Fruit fly (Drosophila melanogaster) whole organism, embryonic: ENCODE measurements around the gene siz.

Source experiments
- Abd-B ChIP-seq: fragments of 200-800 bp; sonication (Bioruptor generic); optimal IDR thresholded peaks from 2 replicates; lab custom pipeline; 2018; ENCODE audit warnings: missing biosample characterization, mild to moderate bottlenecking, missing genetic modification characterization, moderate library complexity
- CG10321 ChIP-seq: fragments of 200-800 bp; sonication (Bioruptor generic); IDR thresholded peaks from 2 replicates; pipeline ENCODE4 v1.3.6; 2022; ENCODE audit warnings: missing biosample characterization, missing genetic modification characterization
- CG10431 ChIP-seq: fragments of 200-800 bp; sonication (Bioruptor generic); optimal IDR thresholded peaks from 3 replicates; lab custom pipeline; 2018; ENCODE audit warnings: missing biosample characterization, mild to moderate bottlenecking, missing genetic modification characterization
- CG10654 ChIP-seq: fragments of 200-800 bp; sonication (Bioruptor generic); optimal IDR thresholded peaks from 2 replicates; lab custom pipeline; 2016; ENCODE audit warnings: missing biosample characterization, missing genetic modification characterization
- CG11398 ChIP-seq: fragments of 200-800 bp; sonication (Bioruptor generic); optimal IDR thresholded peaks from 2 replicates; lab custom pipeline; 2016; ENCODE audit warnings: missing biosample characterization, missing genetic modification characterization
- CG12659 ChIP-seq: fragments of 200-800 bp; sonication (Bioruptor generic); optimal IDR thresholded peaks from 3 replicates; lab custom pipeline; 2017; ENCODE audit warnings: mild to moderate bottlenecking, missing biosample characterization, missing genetic modification reagents, missing genetic modification characterization
- CG15073 ChIP-seq: fragments of 200-800 bp; sonication (Bioruptor generic); optimal IDR thresholded peaks from 2 replicates; lab custom pipeline; 2016; ENCODE audit warnings: missing biosample characterization, missing genetic modification characterization
- CG1529 ChIP-seq: fragments of 200-800 bp; sonication (Bioruptor generic); optimal IDR thresholded peaks from 3 replicates; lab custom pipeline; 2018; ENCODE audit warnings: missing biosample characterization, missing genetic modification characterization
- CG1792 ChIP-seq: fragments of 200-800 bp; sonication (Bioruptor generic); optimal IDR thresholded peaks from 2 replicates; lab custom pipeline; 2016; ENCODE audit warnings: missing biosample characterization, missing genetic modification characterization
- CG18619 ChIP-seq: fragments of 200-800 bp; sonication (Bioruptor generic); optimal IDR thresholded peaks from 3 replicates; lab custom pipeline; 2017; ENCODE audit warnings: missing biosample characterization, mild to moderate bottlenecking, missing genetic modification characterization
- CG31224 ChIP-seq: fragments of 200-800 bp; sonication (Bioruptor generic); IDR thresholded peaks from 2 replicates; pipeline ENCODE4 v1.3.6; 2022; ENCODE audit warnings: missing biosample characterization, missing genetic modification characterization
- CG32767 ChIP-seq: fragments of 200-800 bp; sonication (Bioruptor generic); IDR thresholded peaks from 2 replicates; pipeline ENCODE4 v1.3.6; 2022; ENCODE audit warnings: missing biosample characterization, missing genetic modification characterization
- CG34376 ChIP-seq: fragments of 200-800 bp; sonication (Bioruptor generic); optimal IDR thresholded peaks from 2 replicates; lab custom pipeline; 2018; ENCODE audit warnings: missing biosample characterization, mild to moderate bottlenecking, missing genetic modification characterization
- CG6791 ChIP-seq: fragments of 200-800 bp; sonication (Bioruptor generic); IDR thresholded peaks from 3 replicates; pipeline ENCODE4 v1.3.6; 2022; ENCODE audit warnings: missing biosample characterization, missing genetic modification characterization; ENCODE audit not compliant: partially characterized antibody
- CG7786 ChIP-seq: fragments of 200-800 bp; sonication (Bioruptor generic); optimal IDR thresholded peaks from 2 replicates; lab custom pipeline; 2016; ENCODE audit warnings: missing biosample characterization, missing genetic modification characterization
- CG8359 ChIP-seq: fragments of 200-800 bp; sonication (Bioruptor generic); optimal IDR thresholded peaks from 2 replicates; lab custom pipeline; 2017; ENCODE audit warnings: missing biosample characterization, mild to moderate bottlenecking, missing genetic modification characterization, borderline replicate concordance
- Dip2 ChIP-seq: fragments of 200-800 bp; sonication (Bioruptor generic); IDR thresholded peaks from 2 replicates; pipeline ENCODE4 v1.3.6; 2022; ENCODE audit warnings: missing biosample characterization, missing genetic modification characterization
- ERR ChIP-seq: fragments of 200-800 bp; sonication (Bioruptor generic); optimal IDR thresholded peaks from 2 replicates; lab custom pipeline; 2016; ENCODE audit warnings: missing biosample characterization, missing genetic modification characterization
- Elba2 ChIP-seq: fragments of 200-800 bp; sonication (Bioruptor generic); optimal IDR thresholded peaks from 3 replicates; lab custom pipeline; 2016; ENCODE audit warnings: missing biosample characterization, missing genetic modification characterization
- HLH3B ChIP-seq: fragments of 200-800 bp; sonication (Bioruptor generic); IDR thresholded peaks from 2 replicates; pipeline ENCODE4 v1.3.6; 2022; ENCODE audit warnings: missing biosample characterization, missing genetic modification characterization
- Hmx ChIP-seq: fragments of 200-800 bp; sonication (Bioruptor generic); optimal IDR thresholded peaks from 2 replicates; lab custom pipeline; 2016; ENCODE audit warnings: missing biosample characterization, missing genetic modification characterization
- Jarid2 ChIP-seq: fragments of 200-800 bp; sonication (Bioruptor generic); optimal IDR thresholded peaks from 3 replicates; lab custom pipeline; 2017; ENCODE audit warnings: mild to moderate bottlenecking, missing biosample characterization, missing genetic modification reagents, missing genetic modification characterization
- Meics ChIP-seq: fragments of 200-800 bp; sonication (Bioruptor generic); optimal IDR thresholded peaks from 2 replicates; lab custom pipeline; 2017; ENCODE audit warnings: missing biosample characterization, mild to moderate bottlenecking, missing genetic modification characterization
- Neu2 ChIP-seq: fragments of 200-800 bp; sonication (Bioruptor generic); optimal IDR thresholded peaks from 3 replicates; lab custom pipeline; 2016; ENCODE audit warnings: missing biosample characterization, missing genetic modification characterization, borderline replicate concordance
- Ptx1 ChIP-seq: fragments of 200-800 bp; sonication (Bioruptor generic); IDR thresholded peaks from 2 replicates; pipeline ENCODE4 v1.3.6; 2022; ENCODE audit warnings: missing biosample characterization, missing genetic modification characterization
- Ravus ChIP-seq: fragments of 200-800 bp; sonication (Bioruptor generic); IDR thresholded peaks from 2 replicates; pipeline ENCODE4 v1.3.6; 2022; ENCODE audit warnings: missing biosample characterization, missing genetic modification characterization
- Vsx1 ChIP-seq: fragments of 200-800 bp; sonication (Bioruptor generic); optimal IDR thresholded peaks from 2 replicates; lab custom pipeline; 2017; ENCODE audit warnings: missing biosample characterization, mild to moderate bottlenecking, missing genetic modification characterization, missing genetic modification reagents
- ap ChIP-seq: fragments of 200-800 bp; sonication (Bioruptor generic); IDR thresholded peaks from 2 replicates; pipeline ENCODE4 v1.3.6; 2022; ENCODE audit warnings: missing biosample characterization, missing genetic modification characterization
- cad ChIP-seq: fragments of >200 bp; optimal IDR thresholded peaks from 2 replicates; lab custom pipeline; 2017; ENCODE audit warnings: missing biosample characterization, missing genetic modification characterization
- crol ChIP-seq: fragments of 200-800 bp; sonication (Bioruptor generic); IDR thresholded peaks from 2 replicates; pipeline ENCODE4 v1.3.6; 2022; ENCODE audit warnings: missing biosample characterization, missing genetic modification characterization
- dan ChIP-seq: fragments of 200-800 bp; sonication (Bioruptor generic); IDR thresholded peaks from 2 replicates; pipeline ENCODE4 v1.3.6; 2022; ENCODE audit warnings: missing biosample characterization, missing genetic modification characterization
- dm ChIP-seq: fragments of 200-800 bp; sonication (Bioruptor generic); optimal IDR thresholded peaks from 3 replicates; lab custom pipeline; 2016; ENCODE audit warnings: missing biosample characterization, missing genetic modification characterization
- dmrt11E ChIP-seq: fragments of 200-800 bp; sonication (Bioruptor generic); optimal IDR thresholded peaks from 3 replicates; lab custom pipeline; 2018; ENCODE audit warnings: missing biosample characterization, mild to moderate bottlenecking, missing genetic modification characterization, moderate library complexity
- eyg ChIP-seq: fragments of 200-800 bp; sonication (Bioruptor generic); optimal IDR thresholded peaks from 3 replicates; lab custom pipeline; 2016; ENCODE audit warnings: missing biosample characterization, missing genetic modification characterization
- fd102C ChIP-seq: fragments of 200-800 bp; sonication (Bioruptor generic); optimal IDR thresholded peaks from 2 replicates; lab custom pipeline; 2018; ENCODE audit warnings: missing biosample characterization, mild to moderate bottlenecking, missing genetic modification characterization, moderate library complexity
- ftz-f1 ChIP-seq: fragments of 200-800 bp; sonication (Bioruptor generic); optimal IDR thresholded peaks from 2 replicates; lab custom pipeline; 2016; ENCODE audit warnings: missing biosample characterization, missing genetic modification characterization
- gcm2 ChIP-seq: fragments of 200-800 bp; sonication (Bioruptor generic); optimal IDR thresholded peaks from 2 replicates; lab custom pipeline; 2016; ENCODE audit warnings: missing biosample characterization, missing genetic modification characterization
- gt ChIP-seq: fragments of 200-800 bp; sonication (Bioruptor generic); IDR thresholded peaks from 2 replicates; pipeline ENCODE4 v1.3.6; 2022; ENCODE audit warnings: missing biosample characterization, missing genetic modification characterization
- ham ChIP-seq: fragments of 200-800 bp; sonication (Bioruptor generic); IDR thresholded peaks from 2 replicates; pipeline ENCODE4 v1.3.6; 2022; ENCODE audit warnings: missing biosample characterization, missing genetic modification characterization
- hkb ChIP-seq, 2 experiments: fragments of 200-800 bp in 1 of 2; fragments of >200 bp in 1 of 2; sonication (Bioruptor generic) in 1 of 2; IDR thresholded peaks in 1 of 2; optimal IDR thresholded peaks in 1 of 2; 2 replicates each; pipeline versions ENCODE4 v1.3.6 to Lab custom; 2017 to 2022; ENCODE audit warnings: missing biosample characterization in 1 of 2, missing genetic modification characterization in 1 of 2
- jing ChIP-seq: fragments of 200-800 bp; sonication (Bioruptor generic); optimal IDR thresholded peaks from 2 replicates; lab custom pipeline; 2018; ENCODE audit warnings: missing biosample characterization, mild to moderate bottlenecking, missing genetic modification characterization
- lmd ChIP-seq: fragments of 200-800 bp; sonication (Bioruptor generic); IDR thresholded peaks from 2 replicates; pipeline ENCODE4 v1.3.6; 2022; ENCODE audit warnings: missing biosample characterization, missing genetic modification characterization
- luna ChIP-seq: fragments of 200-800 bp; sonication (Bioruptor generic); optimal IDR thresholded peaks from 2 replicates; lab custom pipeline; 2016; ENCODE audit warnings: missing biosample characterization, missing genetic modification characterization
- maf-S ChIP-seq: fragments of 200-800 bp; sonication (Bioruptor generic); optimal IDR thresholded peaks from 2 replicates; lab custom pipeline; 2016; ENCODE audit warnings: missing biosample characterization, missing genetic modification characterization
- ro ChIP-seq: fragments of 200-800 bp; sonication (Bioruptor generic); IDR thresholded peaks from 2 replicates; pipeline ENCODE4 v1.3.6; 2022; ENCODE audit warnings: missing biosample characterization, missing genetic modification characterization
- sd ChIP-seq: fragments of 200-800 bp; sonication (Bioruptor generic); optimal IDR thresholded peaks from 3 replicates; lab custom pipeline; 2018; ENCODE audit warnings: missing biosample characterization, mild to moderate bottlenecking, missing genetic modification characterization, moderate library complexity
- sima ChIP-seq: fragments of 200-800 bp; sonication (Bioruptor generic); optimal IDR thresholded peaks from 2 replicates; lab custom pipeline; 2016; ENCODE audit warnings: missing biosample characterization, missing genetic modification characterization
- sisA ChIP-seq: fragments of 200-800 bp; sonication (Bioruptor generic); IDR thresholded peaks from 2 replicates; pipeline ENCODE4 v1.3.6; 2022; ENCODE audit warnings: missing biosample characterization, missing genetic modification characterization
- so ChIP-seq: fragments of 200-800 bp; sonication (Bioruptor generic); IDR thresholded peaks from 3 replicates; pipeline ENCODE4 v1.3.6; 2022; ENCODE audit warnings: missing biosample characterization, missing genetic modification characterization
- trem ChIP-seq: fragments of 200-800 bp; optimal IDR thresholded peaks from 3 replicates; lab custom pipeline; 2019; ENCODE audit warnings: missing biosample characterization, mild to moderate bottlenecking, missing genetic modification characterization, moderate library complexity
- unpg ChIP-seq: fragments of 200-800 bp; sonication (Bioruptor generic); optimal IDR thresholded peaks from 3 replicates; lab custom pipeline; 2018; ENCODE audit warnings: missing biosample characterization, mild to moderate bottlenecking, missing genetic modification characterization, moderate library complexity
- vfl ChIP-seq: fragments of 200-800 bp; sonication (Bioruptor generic); optimal IDR thresholded peaks from 2 replicates; lab custom pipeline; 2016; ENCODE audit warnings: missing biosample characterization, missing genetic modification characterization

The siz gene

DNA sequence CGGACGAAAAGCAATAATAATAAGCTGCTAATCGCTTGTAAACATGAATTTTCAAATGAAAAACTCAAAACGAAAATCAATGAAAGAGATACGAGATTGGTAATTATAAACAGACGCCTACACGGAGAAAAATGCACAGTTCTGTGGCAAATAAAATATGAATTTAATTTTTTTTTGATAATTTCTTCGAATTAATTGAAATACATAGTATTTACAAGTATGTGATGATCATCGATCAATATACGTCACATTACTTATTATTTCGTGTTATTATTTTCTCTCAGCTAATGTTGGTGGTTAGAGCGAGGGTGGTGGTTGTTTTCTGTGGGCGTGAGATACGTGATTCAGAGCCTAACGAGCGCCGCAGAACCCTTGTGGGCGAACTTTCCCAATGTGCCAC, 19.4 kb downstream of the siz start (continued):
- TF ChIP-seq crol (no peak), fd102C (no peak), trem (tag; lab: Kevin White, UChicago) (peak; percentile 26), so (GFP tag; lab: Robert Waterston, UW) (peak; percentile 64), CG10654 (peak; percentile 70), HLH3B (GFP tag; lab: Robert Waterston, UW) (peak; percentile 85), CG32767 (no peak), CG11398 (peak; percentile 18), CG15073 (GFP tag; lab: Kevin White, UChicago) (no peak), eyg (GFP tag; lab: Kevin White, UChicago) (no peak), ro (GFP tag; lab: Robert Waterston, UW) (no peak), Jarid2 (peak; percentile 10), CG1529 (GFP tag; lab: Kevin White, UChicago) (peak; percentile 63), dan (no peak), maf-S (no peak), luna (GFP tag; lab: Kevin White, UChicago) (no peak), CG1792 (GFP tag; lab: Kevin White, UChicago) (peak; percentile 52), Vsx1 (GFP tag; lab: Kevin White, UChicago) (peak; percentile 77), lmd (GFP tag; lab: Robert Waterston, UW) (peak; percentile 69), ham (GFP tag; lab: Robert Waterston, UW) (no peak), CG31224 (0 out of 2 replicates have a peak, but pooled peaks have one; percentile 31), CG18619 (GFP tag; lab: Kevin White, UChicago) (peak; percentile 52), Ravus (GFP tag; lab: Robert Waterston, UW) (no peak; the same call in 1 of the 2 replicates), ap (GFP tag; lab: Robert Waterston, UW) (peak; percentile 69; the same call in 1 of the 2 replicates), Neu2 (GFP tag; lab: Kevin White, UChicago) (no peak), Ptx1 (GFP tag; lab: Robert Waterston, UW) (peak; percentile 83), sisA (GFP tag; lab: Robert Waterston, UW) (peak; percentile 83), vfl (GFP tag; lab: Kevin White, UChicago) (no peak), jing (GFP tag; lab: Kevin White, UChicago) (peak; percentile 42), CG10431 (no peak), gt (GFP tag; lab: Robert Waterston, UW) (no peak), sima (GFP tag; lab: Kevin White, UChicago) (no peak), CG7786 (peak; percentile 41), Meics (GFP tag; lab: Kevin White, UChicago) (peak; percentile 62), gcm2 (GFP tag; lab: Kevin White, UChicago) (peak; percentile 31), CG34376 (GFP tag; lab: Kevin White, UChicago) (no peak), CG12659 (GFP tag; lab: Kevin White, UChicago) (peak; percentile 72), dmrt11E (tag; lab: Kevin White, UChicago) (peak; percentile 64), Hmx (GFP tag; lab: Kevin White, UChicago) (peak; percentile 23), Dip2 (GFP tag; lab: Robert Waterston, UW) (no peak), CG10321 (GFP tag; lab: Robert Waterston, UW) (peak; percentile 39; the same call in 1 of the 2 replicates), ERR (GFP tag; lab: Kevin White, UChicago) (no peak), hkb (optimal IDR thresholded peaks at IDR 0.05; lab: Kevin White, UChicago) (no peak), hkb (GFP tag; IDR thresholded peaks at IDR 0.05; lab: Robert Waterston, UW) (peak; percentile 89), Elba2 (no peak), cad (GFP tag; lab: Kevin White, UChicago) (no peak), Abd-B (GFP tag; lab: Kevin White, UChicago) (peak; percentile 20), dm (peak; percentile 15), CG8359 (no peak), unpg (GFP tag; lab: Kevin White, UChicago) (peak; percentile 85), CG6791 (no peak), sd (tag; lab: Kevin White, UChicago) (peak; percentile 3), ftz-f1 (no peak)
